Worm (Caenorhabditis elegans): ENCODE measurements around the gene C17B7.14.
A peak's percentile ranks its signal among the peaks of the same experiment; 100 is the strongest.
"Not testable (repeated sequence)": the region's sequence is repeated elsewhere in the genome, so short reads cannot be mapped to it uniquely, and the experiment has no call there.

Gene C17B7.14

DNA sequence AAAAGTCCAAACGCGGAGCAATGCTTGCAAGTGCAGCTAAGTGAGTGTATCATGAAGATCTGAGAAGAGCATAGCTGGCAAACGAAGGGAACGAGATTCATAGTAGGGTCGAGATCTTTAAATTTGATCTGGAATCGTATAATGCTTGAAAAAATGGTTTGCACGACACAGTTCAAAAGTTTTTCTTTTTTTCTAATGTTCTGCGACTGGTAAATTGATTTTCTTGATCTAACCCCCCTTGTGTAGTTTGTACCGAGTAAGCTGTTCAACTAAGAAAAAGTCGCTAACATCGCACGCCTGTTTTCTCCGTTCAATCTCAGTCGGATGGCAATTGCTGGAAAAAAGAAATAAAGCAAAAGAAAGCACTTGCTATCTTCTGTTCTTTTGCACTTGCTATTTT is at the start of gene C17B7.14:
C17B7.14 (minus strand) TSS at position 101 of the 400 bp plus-strand sequence.
- TF ChIP-seq ces-1 (GFP tag; optimal IDR thresholded peaks at IDR 0.05): no peak
- no peak for TF ChIP-seq ceh-63 (GFP tag; optimal IDR thresholded peaks at IDR 0.05)
- TF ChIP-seq nhr-85 (tag): no peak
- TF ChIP-seq ceh-88 (GFP tag; IDR thresholded peaks at IDR 0.05): no peak
- no peak for TF ChIP-seq xbp-1 (tag; optimal IDR thresholded peaks at IDR 0.05)
- no peak for TF ChIP-seq pax-3 (tag; optimal IDR thresholded peaks at IDR 0.05)
- no peak for TF ChIP-seq hlh-17 (GFP tag; optimal IDR thresholded peaks at IDR 0.05; ENCODE audit: borderline replicate concordance)
- no peak for TF ChIP-seq unc-130 (tag; optimal IDR thresholded peaks at IDR 0.05)
- no peak for TF ChIP-seq alr-1 (tag; optimal IDR thresholded peaks at IDR 0.05; ENCODE audit: borderline replicate concordance)
- TF ChIP-seq sptf-1 (tag; optimal IDR thresholded peaks at IDR 0.05): no peak
- no peak for TF ChIP-seq hlh-4 (tag; optimal IDR thresholded peaks at IDR 0.05)
- TF ChIP-seq egl-13 (tag; optimal IDR thresholded peaks at IDR 0.05): no peak

DNA sequence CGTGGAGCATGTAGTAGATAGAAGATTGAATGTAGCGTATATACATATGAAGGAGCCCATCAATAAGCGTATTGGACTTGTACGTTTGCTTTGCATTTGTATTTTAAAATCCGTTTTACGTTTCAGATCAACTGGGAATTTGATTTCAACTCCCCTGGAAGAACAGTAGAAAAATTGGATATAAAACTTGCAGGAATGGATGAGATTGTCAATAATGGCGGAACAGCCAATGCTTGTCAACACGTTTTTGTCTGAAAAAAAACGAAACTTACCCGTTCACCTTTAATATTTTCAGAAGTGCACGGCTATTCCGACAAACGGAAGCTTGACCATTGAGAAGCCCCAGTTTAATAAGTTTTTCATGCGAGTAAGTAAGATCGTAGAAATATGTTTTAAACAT is 47.4 kb upstream of the C17B7.14 start, which contains the start of gene C04E12.2:
C04E12.2 (plus strand) TSS at position 301 of the 400 bp plus-strand sequence.
- not testable (repeated sequence) for TF ChIP-seq lin-14 (GFP tag; optimal IDR thresholded peaks at IDR 0.05); ets-5 (GFP tag; IDR thresholded peaks at IDR 0.05); lin-39 (tag; optimal IDR thresholded peaks at IDR 0.05)

ce11 chrV:3362475-3362874 is 42.1 kb upstream of the C17B7.14 start, which contains the start of gene C04E12.4:
Gene C04E12.4 (plus strand): TSS chrV:3362775.
- no peak for TF ChIP-seq C04F5.9 (tag; optimal IDR thresholded peaks at IDR 0.05)
- TF ChIP-seq nhr-11 (tag; optimal IDR thresholded peaks at IDR 0.05): no peak
- no peak for TF ChIP-seq ets-5 (GFP tag; IDR thresholded peaks at IDR 0.05)
- no peak for TF ChIP-seq grh-1 (GFP tag; IDR thresholded peaks at IDR 0.05)
- TF ChIP-seq elt-3 (tag; optimal IDR thresholded peaks at IDR 0.05): peak in 1 of 6 experiments; percentile 38
- TF ChIP-seq nhr-90 (tag; optimal IDR thresholded peaks at IDR 0.05; ENCODE audit: poor library complexity): no peak
- TF ChIP-seq pax-3 (tag; optimal IDR thresholded peaks at IDR 0.05): no peak
- TF ChIP-seq fkh-10 (GFP tag; optimal IDR thresholded peaks at IDR 0.05): no peak
- TF ChIP-seq efl-1 (optimal IDR thresholded peaks at IDR 0.05): no peak
- TF ChIP-seq efl-1 (GFP tag; optimal IDR thresholded peaks at IDR 0.05 in 1 of 2): peak in 1 of 2 experiments; percentile 47
- TF ChIP-seq lin-35 (GFP tag; optimal IDR thresholded peaks at IDR 0.05): no peak
- TF ChIP-seq nhr-20 (tag; optimal IDR thresholded peaks at IDR 0.05): peak; percentile 16
- no peak for TF ChIP-seq zip-4 (GFP tag; optimal IDR thresholded peaks at IDR 0.05)
- no peak for TF ChIP-seq irx-1 (tag; optimal IDR thresholded peaks at IDR 0.05)
- TF ChIP-seq nhr-85 (tag): no peak
- no peak for TF ChIP-seq xbp-1 (tag; optimal IDR thresholded peaks at IDR 0.05)
- no peak for TF ChIP-seq nhr-12 (tag; optimal IDR thresholded peaks at IDR 0.05)
- TF ChIP-seq jun-1 (tag; optimal IDR thresholded peaks at IDR 0.05): no peak

DNA sequence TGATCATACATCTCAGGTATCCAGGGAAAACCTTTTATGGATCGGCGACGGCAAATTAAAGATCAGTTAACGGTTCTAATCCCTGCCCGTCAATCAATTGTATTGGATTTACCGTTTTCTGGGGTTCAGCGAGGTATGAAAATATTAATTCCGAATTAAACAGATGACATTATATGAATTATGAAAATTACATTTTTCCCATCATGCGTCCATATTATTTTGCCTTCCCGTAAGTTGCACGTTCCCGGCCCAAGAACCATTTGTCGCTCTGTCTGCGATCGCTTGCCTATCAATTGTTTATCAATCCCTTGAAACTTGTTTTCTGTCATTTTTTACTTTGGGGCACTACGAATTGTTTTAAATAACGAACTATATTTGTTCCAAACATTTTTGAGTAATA is 41.3 kb upstream of the C17B7.14 start:
- no peak for TF ChIP-seq egl-13 (tag; optimal IDR thresholded peaks at IDR 0.05)
- TF ChIP-seq irx-1 (tag; optimal IDR thresholded peaks at IDR 0.05): no peak
- no peak for TF ChIP-seq tlp-1 (tag; optimal IDR thresholded peaks at IDR 0.05)

ce11 chrV:3358267-3358666 is 37.9 kb upstream of the C17B7.14 start, which contains the start of gene C04E12.5:
Gene C04E12.5 (plus strand): TSS chrV:3358567.
- no peak for TF ChIP-seq pax-3 (tag; optimal IDR thresholded peaks at IDR 0.05)
- no peak for TF ChIP-seq dsc-1 (tag; optimal IDR thresholded peaks at IDR 0.05)

- TF ChIP-seq snu-23 (GFP tag; optimal IDR thresholded peaks at IDR 0.05): no peak
- TF ChIP-seq grh-1 (GFP tag; IDR thresholded peaks at IDR 0.05): no peak
- TF ChIP-seq mdl-1 (tag; optimal IDR thresholded peaks at IDR 0.05): no peak
- no peak for TF ChIP-seq nhr-11 (tag; optimal IDR thresholded peaks at IDR 0.05)
- no peak for TF ChIP-seq mef-2 (tag; optimal IDR thresholded peaks at IDR 0.05)
- no peak for TF ChIP-seq tlp-1 (tag; optimal IDR thresholded peaks at IDR 0.05)
- no peak for TF ChIP-seq hpl-2 (GFP tag; optimal IDR thresholded peaks at IDR 0.05)
- no peak for TF ChIP-seq dpl-1 (GFP tag; optimal IDR thresholded peaks at IDR 0.05)
- no peak for TF ChIP-seq sox-4 (tag; optimal IDR thresholded peaks at IDR 0.05)
- TF ChIP-seq tbx-2 (tag; optimal IDR thresholded peaks at IDR 0.05): no peak
- no peak for TF ChIP-seq lin-15B (tag; optimal IDR thresholded peaks at IDR 0.05)
- TF ChIP-seq C16A3.4 (tag; optimal IDR thresholded peaks at IDR 0.05): no peak
- TF ChIP-seq lin-14 (GFP tag; optimal IDR thresholded peaks at IDR 0.05): no peak
- TF ChIP-seq ces-1 (GFP tag; optimal IDR thresholded peaks at IDR 0.05): no peak
- TF ChIP-seq swsn-7 (tag; optimal IDR thresholded peaks at IDR 0.05): no peak
- TF ChIP-seq unc-130 (tag; optimal IDR thresholded peaks at IDR 0.05): no peak
- TF ChIP-seq nhr-84 (tag; optimal IDR thresholded peaks at IDR 0.05): no peak
- TF ChIP-seq fos-1 (tag; optimal IDR thresholded peaks at IDR 0.05): no peak
Measured at ce11 chrV:3357106-3357505, 36.8 kb upstream of the C17B7.14 start, which contains the start of gene scrm-3. Gene scrm-3 (minus strand): TSS chrV:3357206.

Measured in whole organism, L1 larva.